Worm (Caenorhabditis elegans) whole organism, L2 larva: Measurements from ENCODE around the gene F08F1.3.

Source experiments
- C34F6.9 ChIP-seq: fragments of 150-350 bp; optimal IDR thresholded peaks from 2 replicates; lab custom pipeline; 2014; ENCODE audit warnings: missing biosample characterization, missing genetic modification characterization
- F13H6.1 ChIP-seq: sonication (generic microtip); optimal IDR thresholded peaks from 2 replicates; lab custom pipeline; 2016; ENCODE audit warnings: missing genetic modification characterization, missing compliant biosample characterization
- R02D3.7 ChIP-seq: fragments of 150-350 bp; optimal IDR thresholded peaks from 2 replicates; lab custom pipeline; 2014; ENCODE audit warnings: missing biosample characterization, missing genetic modification characterization
- Y55F3AM.14 ChIP-seq: fragments of 200-800 bp; sonication (Bioruptor generic); optimal IDR thresholded peaks from 2 replicates; lab custom pipeline; 2018; ENCODE audit warnings: mild to moderate bottlenecking, missing genetic modification characterization, missing compliant biosample characterization
- ZK546.5 ChIP-seq: sonication (generic microtip); optimal IDR thresholded peaks from 2 replicates; lab custom pipeline; 2017; ENCODE audit warnings: missing biosample characterization, missing genetic modification characterization
- alr-1 ChIP-seq: fragments of 150-350 bp; optimal IDR thresholded peaks from 2 replicates; lab custom pipeline; 2014; ENCODE audit warnings: missing biosample characterization, missing genetic modification characterization
- aly-2 ChIP-seq: fragments of 150-350 bp; optimal IDR thresholded peaks from 2 replicates; lab custom pipeline; 2014; ENCODE audit warnings: missing biosample characterization, missing genetic modification characterization
- ama-1 ChIP-seq: fragments of 150-350 bp; optimal IDR thresholded peaks from 2 replicates; lab custom pipeline; 2018; ENCODE audit warnings: inconsistent platforms
- blmp-1 ChIP-seq: sonication (generic microtip); optimal IDR thresholded peaks from 2 replicates; lab custom pipeline; 2017; ENCODE audit warnings: missing genetic modification characterization, mild to moderate bottlenecking, missing compliant biosample characterization, antibody characterized with exemption, moderate library complexity; ENCODE audit not compliant: insufficient read depth
- ceh-16 ChIP-seq: fragments of 150-350 bp; optimal IDR thresholded peaks from 2 replicates; lab custom pipeline; 2014; ENCODE audit warnings: missing biosample characterization, missing genetic modification characterization
- ceh-82 ChIP-seq: fragments of 150-350 bp; optimal IDR thresholded peaks from 2 replicates; lab custom pipeline; 2014; ENCODE audit warnings: missing biosample characterization, missing genetic modification characterization
- crh-2 ChIP-seq: sonication (generic microtip); optimal IDR thresholded peaks from 2 replicates; lab custom pipeline; 2017; ENCODE audit warnings: missing biosample characterization, missing genetic modification characterization
- dmd-4 ChIP-seq: sonication (generic microtip); optimal IDR thresholded peaks from 2 replicates; lab custom pipeline; 2017; ENCODE audit warnings: missing biosample characterization, missing genetic modification characterization
- egl-27 ChIP-seq: sonication (generic microtip); optimal IDR thresholded peaks from 3 replicates; lab custom pipeline; 2017; ENCODE audit warnings: missing biosample characterization, missing genetic modification reagents, missing genetic modification characterization
- elt-1 ChIP-seq: fragments of 150-350 bp; optimal IDR thresholded peaks from 2 replicates; lab custom pipeline; 2014; ENCODE audit warnings: missing biosample characterization, missing genetic modification characterization
- elt-3 ChIP-seq: sonication (generic microtip); optimal IDR thresholded peaks from 2 replicates; lab custom pipeline; 2017; ENCODE audit warnings: missing biosample characterization, missing genetic modification characterization
- fos-1 ChIP-seq: fragments of 150-350 bp; optimal IDR thresholded peaks from 2 replicates; lab custom pipeline; 2014; ENCODE audit warnings: missing biosample characterization, missing genetic modification characterization
- gmeb-1 ChIP-seq: fragments of 150-350 bp; optimal IDR thresholded peaks from 2 replicates; lab custom pipeline; 2014; ENCODE audit warnings: missing biosample characterization, missing genetic modification characterization
- lin-11 ChIP-seq: fragments of 150-350 bp; sonication (generic microtip); optimal IDR thresholded peaks from 2 replicates; lab custom pipeline; 2014; ENCODE audit warnings: missing biosample characterization, missing genetic modification characterization, inconsistent platforms, mixed read lengths
- lin-13 ChIP-seq: fragments of 150-350 bp; optimal IDR thresholded peaks from 2 replicates; lab custom pipeline; 2014; ENCODE audit warnings: missing biosample characterization, missing genetic modification reagents, missing genetic modification characterization
- lin-39 ChIP-seq: fragments of 150-350 bp; optimal IDR thresholded peaks from 2 replicates; lab custom pipeline; 2014; ENCODE audit warnings: missing biosample characterization, missing genetic modification reagents, missing genetic modification characterization
- lsy-2 ChIP-seq, 2 experiments: fragments of 150-350 bp in 1 of 2; sonication (generic microtip) in 1 of 2; optimal IDR thresholded peaks; 2 replicates each; lab custom pipeline; 2014 to 2017; ENCODE audit warnings: missing biosample characterization in 2 of 2, missing genetic modification characterization in 2 of 2
- mab-5 ChIP-seq: fragments of 150-350 bp; optimal IDR thresholded peaks from 2 replicates; lab custom pipeline; 2014; ENCODE audit warnings: missing biosample characterization, missing genetic modification characterization
- mbf-1 ChIP-seq: sonication (generic microtip); optimal IDR thresholded peaks from 2 replicates; lab custom pipeline; 2017; ENCODE audit warnings: missing biosample characterization, missing genetic modification characterization
- mdl-1 ChIP-seq, 2 experiments: fragments of 150-350 bp in 1 of 2; sonication (generic microtip) in 1 of 2; optimal IDR thresholded peaks; 2 replicates each; lab custom pipeline; 2017; ENCODE audit warnings: missing biosample characterization in 2 of 2, missing genetic modification characterization in 2 of 2
- nhr-10 ChIP-seq: sonication (generic microtip); optimal IDR thresholded peaks from 2 replicates; lab custom pipeline; 2017; ENCODE audit warnings: missing biosample characterization, missing genetic modification characterization
- nhr-11 ChIP-seq: fragments of 150-350 bp; optimal IDR thresholded peaks from 2 replicates; lab custom pipeline; 2014; ENCODE audit warnings: missing biosample characterization, missing genetic modification characterization
- nhr-12 ChIP-seq: fragments of 150-350 bp; optimal IDR thresholded peaks from 2 replicates; lab custom pipeline; 2014; ENCODE audit warnings: missing biosample characterization, missing genetic modification characterization
- nhr-129 ChIP-seq: fragments of 150-350 bp; optimal IDR thresholded peaks from 2 replicates; lab custom pipeline; 2014; ENCODE audit warnings: missing biosample characterization, missing genetic modification characterization
- nhr-21 ChIP-seq: fragments of 150-350 bp; optimal IDR thresholded peaks from 2 replicates; lab custom pipeline; 2014; ENCODE audit warnings: missing biosample characterization, missing genetic modification characterization
- nhr-23 ChIP-seq: fragments of 150-350 bp; optimal IDR thresholded peaks from 2 replicates; lab custom pipeline; 2014; ENCODE audit warnings: missing biosample characterization, missing genetic modification reagents, missing genetic modification characterization
- nhr-237 ChIP-seq: fragments of 150-350 bp; optimal IDR thresholded peaks from 2 replicates; lab custom pipeline; 2014; ENCODE audit warnings: missing biosample characterization, missing genetic modification characterization
- nhr-25 ChIP-seq: fragments of 150-350 bp; sonication (generic microtip); optimal IDR thresholded peaks from 3 replicates; lab custom pipeline; 2014; ENCODE audit warnings: missing biosample characterization, missing genetic modification characterization
- nhr-6 ChIP-seq: fragments of 150-350 bp; optimal IDR thresholded peaks from 2 replicates; lab custom pipeline; 2014; ENCODE audit warnings: missing biosample characterization, missing genetic modification characterization
- nhr-77 ChIP-seq: fragments of 150-350 bp; optimal IDR thresholded peaks from 2 replicates; lab custom pipeline; 2014; ENCODE audit warnings: missing biosample characterization, missing genetic modification characterization
- peb-1 ChIP-seq: fragments of 150-350 bp; optimal IDR thresholded peaks from 2 replicates; lab custom pipeline; 2014; ENCODE audit warnings: missing biosample characterization, missing genetic modification characterization
- sem-4 ChIP-seq: fragments of 150-350 bp; optimal IDR thresholded peaks from 2 replicates; lab custom pipeline; 2014; ENCODE audit warnings: missing biosample characterization, missing genetic modification reagents, missing genetic modification characterization
- skn-1 ChIP-seq: sonication (generic microtip); optimal IDR thresholded peaks from 2 replicates; lab custom pipeline; 2017; ENCODE audit warnings: missing biosample characterization, missing genetic modification characterization
- sma-3 ChIP-seq: sonication (generic microtip); optimal IDR thresholded peaks from 2 replicates; lab custom pipeline; 2016; ENCODE audit warnings: missing genetic modification reagents, missing genetic modification characterization, missing compliant biosample characterization
- sma-9 ChIP-seq, 2 experiments: fragments of 150-350 bp in 1 of 2; sonication (generic microtip) in 1 of 2; optimal IDR thresholded peaks; 2 replicates each; lab custom pipeline; 2014 to 2016; ENCODE audit warnings: missing genetic modification characterization in 2 of 2, mild to moderate bottlenecking in 1 of 2, missing biosample characterization in 1 of 2, missing compliant biosample characterization in 1 of 2, missing genetic modification reagents in 1 of 2, moderate library complexity in 1 of 2
- snpc-4 ChIP-seq: fragments of 150-350 bp; optimal IDR thresholded peaks from 2 replicates; lab custom pipeline; 2014; ENCODE audit warnings: missing biosample characterization, missing genetic modification characterization
- unc-39 ChIP-seq: fragments of 150-350 bp; optimal IDR thresholded peaks from 2 replicates; lab custom pipeline; 2014; ENCODE audit warnings: missing biosample characterization, missing genetic modification characterization
- unc-55 ChIP-seq: fragments of 150-350 bp; sonication (generic microtip); optimal IDR thresholded peaks from 3 replicates; lab custom pipeline; 2014; ENCODE audit warnings: missing biosample characterization, missing genetic modification reagents, missing genetic modification characterization
- unc-62 ChIP-seq: fragments of 150-350 bp; optimal IDR thresholded peaks from 2 replicates; lab custom pipeline; 2014; ENCODE audit warnings: missing biosample characterization, missing genetic modification reagents, missing genetic modification characterization
- zag-1 ChIP-seq: fragments of 150-350 bp; optimal IDR thresholded peaks from 2 replicates; lab custom pipeline; 2014; ENCODE audit warnings: missing biosample characterization, missing genetic modification characterization
- ztf-1 ChIP-seq: fragments of 200-800 bp; sonication (Bioruptor generic); conservative IDR thresholded peaks from 2 replicates; pipeline ENCODE4 v1.3.6; 2022; ENCODE audit warnings: missing genetic modification characterization, missing compliant biosample characterization
- ztf-11 ChIP-seq: sonication (generic microtip); optimal IDR thresholded peaks from 2 replicates; lab custom pipeline; 2017; ENCODE audit warnings: missing biosample characterization, missing genetic modification characterization
- ztf-4 ChIP-seq: fragments of 150-350 bp; optimal IDR thresholded peaks from 2 replicates; lab custom pipeline; 2014; ENCODE audit warnings: missing biosample characterization, missing genetic modification characterization

Gene F08F1.3

ce11 chrX:8473468-8473867, 44.8 kb downstream of the F08F1.3 start (continued):
- TF ChIP-seq mbf-1 (tag; lab: Kevin White, UChicago) (no peak), unc-62 (GFP tag; lab: Kevin White, UChicago) (no peak), lin-13 (no peak), sma-9 (GFP tag; optimal IDR thresholded peaks at IDR 0.05; lab: Kevin White, UChicago) (peak; percentile 94), sma-9 (tag; optimal IDR thresholded peaks at IDR 0.05; lab: Kevin White, UChicago) (no peak), unc-55 (GFP tag; lab: Kevin White, UChicago) (no peak), C34F6.9 (tag; lab: Kevin White, UChicago) (no peak)
- TF ChIP-seq, all 48 proteins: peak for 12

- TF ChIP-seq nhr-129 (tag; lab: Kevin White, UChicago) (peak; percentile 79), nhr-77 (tag; lab: Kevin White, UChicago) (no peak), lin-13 (no peak), ama-1 (lab: Kevin White, UChicago) (peak; percentile 31), R02D3.7 (no peak), nhr-10 (tag; lab: Kevin White, UChicago) (no peak), nhr-237 (no peak), sma-9 (GFP tag; optimal IDR thresholded peaks at IDR 0.05; lab: Kevin White, UChicago) (peak; percentile 99), sma-9 (tag; optimal IDR thresholded peaks at IDR 0.05; lab: Kevin White, UChicago) (peak; percentile 67), mbf-1 (tag; lab: Kevin White, UChicago) (no peak), fos-1 (peak; percentile 62), nhr-6 (peak; percentile 85), nhr-21 (peak; percentile 98), lsy-2 (tag; optimal IDR thresholded peaks at IDR 0.05; lab: Kevin White, UChicago) (peak in 1 of 2 experiments; percentile 69), unc-55 (GFP tag; lab: Kevin White, UChicago) (no peak), nhr-25 (tag; lab: Kevin White, UChicago) (peak; percentile 94), skn-1 (tag; lab: Kevin White, UChicago) (no peak), F13H6.1 (peak; percentile 49), elt-3 (no peak), lin-39 (tag; lab: Kevin White, UChicago) (no peak), Y55F3AM.14 (GFP tag; lab: Kevin White, UChicago) (peak; percentile 52), mdl-1 (tag; optimal IDR thresholded peaks at IDR 0.05; lab: Kevin White, UChicago) (peak; percentile 70 to 78), gmeb-1 (tag; lab: Kevin White, UChicago) (peak; percentile 63), sma-3 (GFP tag; lab: Kevin White, UChicago) (peak; percentile 97), unc-62 (GFP tag; lab: Kevin White, UChicago) (peak; percentile 65), C34F6.9 (tag; lab: Kevin White, UChicago) (no peak), snpc-4 (tag; lab: Kevin White, UChicago) (no peak), ZK546.5 (tag; lab: Kevin White, UChicago) (no peak), alr-1 (tag; lab: Kevin White, UChicago) (no peak), ceh-82 (tag; lab: Kevin White, UChicago) (no peak), blmp-1 (tag; lab: Kevin White, UChicago) (peak; percentile 87), aly-2 (no peak), nhr-11 (tag; lab: Kevin White, UChicago) (no peak), zag-1 (tag; lab: Kevin White, UChicago) (no peak), ztf-11 (tag; lab: Kevin White, UChicago) (no peak), nhr-23 (tag; lab: Kevin White, UChicago) (no peak), ztf-4 (peak; percentile 83), crh-2 (tag; lab: Kevin White, UChicago) (peak; percentile 82), mab-5 (peak; percentile 24), dmd-4 (tag; lab: Kevin White, UChicago) (no peak), lin-11 (no peak), elt-1 (tag; lab: Kevin White, UChicago) (no peak), nhr-12 (tag; lab: Kevin White, UChicago) (no peak), sem-4 (peak; percentile 89), egl-27 (tag; lab: Kevin White, UChicago) (peak; percentile 88), ceh-16 (tag; lab: Kevin White, UChicago) (no peak), unc-39 (tag; lab: Kevin White, UChicago) (no peak), ztf-1 (GFP tag; lab: Robert Waterston, UW) (no peak), peb-1 (tag; lab: Kevin White, UChicago) (no peak)
- TF ChIP-seq, all 48 proteins: peak for 20
Measured at ce11 chrX:8475142-8475541, 46.5 kb downstream of the F08F1.3 start.
